Fruit fly (Drosophila melanogaster) whole organism, embryonic: ENCODE results near the gene CG5921.

Experiments
- Atf6 ChIP-seq: fragments of 200-800 bp; sonication (Bioruptor generic); IDR thresholded peaks from 2 replicates; pipeline ENCODE4 v1.3.6; 2022; ENCODE audit warnings: missing biosample characterization, missing genetic modification characterization
- CG10147 ChIP-seq: fragments of 200-800 bp; sonication (Bioruptor generic); optimal IDR thresholded peaks from 2 replicates; lab custom pipeline; 2019; ENCODE audit warnings: missing biosample characterization, mild to moderate bottlenecking, missing genetic modification characterization, moderate library complexity
- CG12299 ChIP-seq: fragments of 200-800 bp; sonication (Bioruptor generic); optimal IDR thresholded peaks from 2 replicates; lab custom pipeline; 2018; ENCODE audit warnings: missing biosample characterization, mild to moderate bottlenecking, missing genetic modification characterization
- CG12659 ChIP-seq: fragments of 200-800 bp; sonication (Bioruptor generic); optimal IDR thresholded peaks from 3 replicates; lab custom pipeline; 2017; ENCODE audit warnings: mild to moderate bottlenecking, missing biosample characterization, missing genetic modification reagents, missing genetic modification characterization
- CG13296 ChIP-seq: fragments of 200-800 bp; sonication (Bioruptor generic); optimal IDR thresholded peaks from 3 replicates; lab custom pipeline; 2018; ENCODE audit warnings: missing biosample characterization, mild to moderate bottlenecking, missing genetic modification characterization
- CG14014 ChIP-seq: fragments of 200-800 bp; sonication (Bioruptor generic); IDR thresholded peaks from 2 replicates; pipeline ENCODE4 v1.3.6; 2022; ENCODE audit warnings: missing biosample characterization, missing genetic modification characterization
- CG14050 ChIP-seq: fragments of 200-800 bp; sonication (Bioruptor generic); IDR thresholded peaks from 3 replicates; pipeline ENCODE4 v1.3.6; 2022; ENCODE audit warnings: missing biosample characterization, missing genetic modification characterization
- CG14441 ChIP-seq: fragments of 200-800 bp; sonication (Bioruptor generic); IDR thresholded peaks from 2 replicates; pipeline ENCODE4 v1.3.6; 2022; ENCODE audit warnings: missing biosample characterization, missing genetic modification characterization
- CG14965 ChIP-seq: fragments of 200-800 bp; sonication (Bioruptor generic); optimal IDR thresholded peaks from 2 replicates; lab custom pipeline; 2016; ENCODE audit warnings: missing biosample characterization, missing genetic modification characterization, borderline replicate concordance
- CG1602 ChIP-seq: fragments of 200-800 bp; sonication (Bioruptor generic); optimal IDR thresholded peaks from 3 replicates; lab custom pipeline; 2016; ENCODE audit warnings: missing biosample characterization, missing genetic modification characterization
- CG16779 ChIP-seq: fragments of 200-800 bp; sonication (Bioruptor generic); IDR thresholded peaks from 2 replicates; pipeline ENCODE4 v1.3.6; 2022; ENCODE audit warnings: missing biosample characterization, missing genetic modification characterization
- CG1792 ChIP-seq: fragments of 200-800 bp; sonication (Bioruptor generic); optimal IDR thresholded peaks from 2 replicates; lab custom pipeline; 2016; ENCODE audit warnings: missing biosample characterization, missing genetic modification characterization
- CG18764 ChIP-seq: fragments of 200-800 bp; sonication (Bioruptor generic); optimal IDR thresholded peaks from 3 replicates; lab custom pipeline; 2016; ENCODE audit warnings: missing biosample characterization, missing genetic modification characterization
- CG3065 ChIP-seq: fragments of 200-800 bp; sonication (Bioruptor generic); optimal IDR thresholded peaks from 2 replicates; lab custom pipeline; 2016; ENCODE audit warnings: missing biosample characterization, missing genetic modification characterization
- CG31365 ChIP-seq: fragments of 200-800 bp; sonication (Bioruptor generic); optimal IDR thresholded peaks from 2 replicates; lab custom pipeline; 2018; ENCODE audit warnings: missing biosample characterization, mild to moderate bottlenecking, missing genetic modification characterization
- CG4854 ChIP-seq: fragments of 200-800 bp; sonication (Bioruptor generic); optimal IDR thresholded peaks from 2 replicates; lab custom pipeline; 2016; ENCODE audit warnings: missing biosample characterization, missing genetic modification characterization, inconsistent platforms
- CG6272 ChIP-seq: fragments of 200-800 bp; sonication (Bioruptor generic); IDR thresholded peaks from 2 replicates; pipeline ENCODE4 v1.3.6; 2022; ENCODE audit warnings: missing biosample characterization, missing genetic modification characterization
- CG7271 ChIP-seq: fragments of 200-800 bp; sonication (Bioruptor generic); optimal IDR thresholded peaks from 2 replicates; lab custom pipeline; 2018; ENCODE audit warnings: missing biosample characterization, mild to moderate bottlenecking, missing genetic modification characterization, moderate library complexity
- CG8359 ChIP-seq: fragments of 200-800 bp; sonication (Bioruptor generic); optimal IDR thresholded peaks from 2 replicates; lab custom pipeline; 2017; ENCODE audit warnings: missing biosample characterization, mild to moderate bottlenecking, missing genetic modification characterization, borderline replicate concordance
- CG9215 ChIP-seq: fragments of 200-800 bp; sonication (Bioruptor generic); IDR thresholded peaks from 2 replicates; pipeline ENCODE4 v1.3.6; 2022; ENCODE audit warnings: missing biosample characterization, missing genetic modification characterization
- CG9932 ChIP-seq: fragments of 200-800 bp; sonication (Bioruptor generic); IDR thresholded peaks from 2 replicates; pipeline ENCODE4 v1.3.6; 2022; ENCODE audit warnings: missing biosample characterization, missing genetic modification characterization
- Doc3 ChIP-seq: fragments of 200-800 bp; sonication (Bioruptor generic); IDR thresholded peaks from 3 replicates; pipeline ENCODE4 v1.3.6; 2022; ENCODE audit warnings: missing biosample characterization, missing genetic modification characterization; ENCODE audit not compliant: partially characterized antibody
- E2f2 ChIP-seq: fragments of 200-800 bp; sonication (Bioruptor generic); IDR thresholded peaks from 2 replicates; pipeline ENCODE4 v1.3.6; 2022; ENCODE audit warnings: missing biosample characterization, missing genetic modification characterization
- Hr39 ChIP-seq: fragments of >200 bp; optimal IDR thresholded peaks from 2 replicates; lab custom pipeline; 2017
- Hr51 ChIP-seq, 2 experiments: fragments of 200-800 bp; sonication (Bioruptor generic); optimal IDR thresholded peaks; 2 replicates in 1 of 2; 3 replicates in 1 of 2; lab custom pipeline; 2016 to 2018; ENCODE audit warnings: missing biosample characterization in 2 of 2, missing genetic modification characterization in 2 of 2, mild to moderate bottlenecking in 1 of 2, moderate library complexity in 1 of 2
- MESR4 ChIP-seq: fragments of 200-800 bp; sonication (Bioruptor generic); optimal IDR thresholded peaks from 2 replicates; lab custom pipeline; 2018; ENCODE audit warnings: missing biosample characterization, mild to moderate bottlenecking, missing genetic modification characterization, moderate library complexity
- Mes4 ChIP-seq: fragments of 200-800 bp; sonication (Bioruptor generic); optimal IDR thresholded peaks from 2 replicates; lab custom pipeline; 2016; ENCODE audit warnings: missing biosample characterization, missing genetic modification characterization
- NFAT ChIP-seq: fragments of 200-800 bp; sonication (Bioruptor generic); IDR thresholded peaks from 2 replicates; pipeline ENCODE4 v1.3.6; 2022; ENCODE audit warnings: missing biosample characterization, missing genetic modification characterization
- PHDP ChIP-seq: fragments of 200-800 bp; sonication (Bioruptor generic); optimal IDR thresholded peaks from 3 replicates; lab custom pipeline; 2018; ENCODE audit warnings: missing biosample characterization, mild to moderate bottlenecking, missing genetic modification characterization, moderate library complexity
- Pdp1 ChIP-seq, 2 experiments: fragments of 200-800 bp; sonication (Bioruptor generic); optimal IDR thresholded peaks; 3 replicates each; lab custom pipeline; 2016; ENCODE audit warnings: missing biosample characterization in 2 of 2, missing genetic modification characterization in 2 of 2, mild to moderate bottlenecking in 1 of 2, moderate library complexity in 1 of 2
- Ravus ChIP-seq: fragments of 200-800 bp; sonication (Bioruptor generic); IDR thresholded peaks from 2 replicates; pipeline ENCODE4 v1.3.6; 2022; ENCODE audit warnings: missing biosample characterization, missing genetic modification characterization
- ara ChIP-seq: fragments of 200-800 bp; sonication (Bioruptor generic); IDR thresholded peaks from 2 replicates; pipeline ENCODE4 v1.3.6; 2022; ENCODE audit warnings: missing biosample characterization, missing genetic modification characterization
- disco-r ChIP-seq: fragments of 200-800 bp; sonication (Bioruptor generic); optimal IDR thresholded peaks from 2 replicates; lab custom pipeline; 2016; ENCODE audit warnings: missing biosample characterization, missing genetic modification characterization
- dm ChIP-seq: fragments of 200-800 bp; sonication (Bioruptor generic); optimal IDR thresholded peaks from 3 replicates; lab custom pipeline; 2016; ENCODE audit warnings: missing biosample characterization, missing genetic modification characterization
- eve ChIP-seq, 2 experiments: fragments of >200 bp; optimal IDR thresholded peaks; 2 replicates each; lab custom pipeline; 2017; ENCODE audit warnings: missing biosample characterization in 2 of 2, missing genetic modification characterization in 2 of 2
- fd96Cb ChIP-seq: fragments of 200-800 bp; sonication (Bioruptor generic); optimal IDR thresholded peaks from 2 replicates; lab custom pipeline; 2018; ENCODE audit warnings: missing biosample characterization, mild to moderate bottlenecking, missing genetic modification characterization, moderate library complexity
- ham ChIP-seq: fragments of 200-800 bp; sonication (Bioruptor generic); IDR thresholded peaks from 2 replicates; pipeline ENCODE4 v1.3.6; 2022; ENCODE audit warnings: missing biosample characterization, missing genetic modification characterization
- hb ChIP-seq: fragments of 200-800 bp; sonication (Bioruptor generic); IDR thresholded peaks from 3 replicates; pipeline ENCODE4 v1.3.6; 2022; ENCODE audit warnings: missing biosample characterization, missing genetic modification characterization; ENCODE audit not compliant: partially characterized antibody
- her ChIP-seq: fragments of 200-800 bp; sonication (Bioruptor generic); optimal IDR thresholded peaks from 2 replicates; lab custom pipeline; 2016; ENCODE audit warnings: missing biosample characterization, missing genetic modification characterization
- lbe ChIP-seq: fragments of 200-800 bp; sonication (Bioruptor generic); optimal IDR thresholded peaks from 2 replicates; lab custom pipeline; 2016; ENCODE audit warnings: missing biosample characterization, mild to moderate bottlenecking, missing genetic modification characterization
- lilli ChIP-seq: fragments of 200-800 bp; sonication (Bioruptor generic); optimal IDR thresholded peaks from 3 replicates; lab custom pipeline; 2016; ENCODE audit warnings: missing biosample characterization, missing genetic modification characterization
- oc ChIP-seq: fragments of 200-800 bp; sonication (Bioruptor generic); optimal IDR thresholded peaks from 2 replicates; lab custom pipeline; 2018; ENCODE audit warnings: missing biosample characterization, mild to moderate bottlenecking, missing genetic modification characterization, moderate library complexity
- p53 ChIP-seq: fragments of 200-800 bp; sonication (Bioruptor generic); optimal IDR thresholded peaks from 2 replicates; lab custom pipeline; 2016; ENCODE audit warnings: missing biosample characterization, missing genetic modification characterization
- pan ChIP-seq, 4 experiments: fragments of >200 bp in 3 of 4; fragments of 200-800 bp in 1 of 4; sonication (Bioruptor generic) in 1 of 4; optimal IDR thresholded peaks in 3 of 4; IDR thresholded peaks in 1 of 4; 2 replicates each; pipeline versions ENCODE4 v1.3.6 to Lab custom; 2017 to 2022; ENCODE audit warnings: missing biosample characterization in 2 of 4, missing genetic modification characterization in 2 of 4, mixed read lengths in 1 of 4
- sim ChIP-seq: fragments of 200-800 bp; sonication (Bioruptor generic); IDR thresholded peaks from 2 replicates; pipeline ENCODE4 v1.3.6; 2022; ENCODE audit warnings: missing biosample characterization, missing genetic modification characterization
- tap ChIP-seq: fragments of 200-800 bp; optimal IDR thresholded peaks from 3 replicates; lab custom pipeline; 2019; ENCODE audit warnings: missing biosample characterization, mild to moderate bottlenecking, missing genetic modification characterization, moderate library complexity
- tna ChIP-seq: fragments of 200-800 bp; sonication (Bioruptor generic); IDR thresholded peaks from 2 replicates; pipeline ENCODE4 v1.3.6; 2022; ENCODE audit warnings: missing biosample characterization, missing genetic modification characterization; ENCODE audit not compliant: partially characterized antibody
- trem ChIP-seq: fragments of 200-800 bp; optimal IDR thresholded peaks from 3 replicates; lab custom pipeline; 2019; ENCODE audit warnings: missing biosample characterization, mild to moderate bottlenecking, missing genetic modification characterization, moderate library complexity
- vvl ChIP-seq: fragments of 200-800 bp; sonication (Bioruptor generic); IDR thresholded peaks from 2 replicates; pipeline ENCODE4 v1.3.6; 2022; ENCODE audit warnings: missing biosample characterization, missing genetic modification characterization
- wor ChIP-seq: fragments of 200-800 bp; sonication (Bioruptor generic); IDR thresholded peaks from 2 replicates; pipeline ENCODE4 v1.3.6; 2022; ENCODE audit warnings: missing biosample characterization, missing genetic modification characterization
- zfh2 ChIP-seq: fragments of 200-800 bp; sonication (Bioruptor generic); optimal IDR thresholded peaks from 2 replicates; lab custom pipeline; 2016; ENCODE audit warnings: missing biosample characterization, missing genetic modification characterization

The CG5921 gene

DNA sequence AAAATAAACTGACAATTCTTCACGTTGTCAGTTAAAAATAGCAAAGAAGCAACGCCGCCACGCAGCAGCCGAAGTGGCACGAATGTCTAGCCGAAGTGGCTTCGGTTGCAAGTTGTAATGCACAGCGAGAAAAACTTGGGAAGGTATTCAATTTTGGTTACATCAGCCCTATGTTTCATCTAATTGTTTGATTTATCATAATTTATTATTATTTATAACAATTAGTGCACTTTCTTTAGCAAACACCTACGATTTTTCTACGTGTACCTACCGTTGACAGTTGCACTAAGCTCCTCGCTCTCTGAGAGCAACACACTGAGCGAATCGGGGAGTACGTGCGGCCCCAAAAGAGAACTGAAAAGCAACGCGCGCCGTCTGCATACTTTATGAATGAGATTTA lies 24.2 kb downstream of the CG5921 start, which contains the start of gene Tsp5D (continued):
- TF ChIP-seq Mes4 (GFP tag; lab: Kevin White, UChicago) (no peak), CG14050 (peak; percentile 92), MESR4 (GFP tag; lab: Kevin White, UChicago) (peak; percentile 23), CG3065 (peak; percentile 59), CG14014 (GFP tag; lab: Robert Waterston, UW) (peak; percentile 91), Ravus (GFP tag; lab: Robert Waterston, UW) (peak; percentile 83), wor (peak; percentile 95), Pdp1 (GFP tag; optimal IDR thresholded peaks at IDR 0.05; lab: Kevin White, UChicago) (peak; percentile 29 to 43), dm (GFP tag; lab: Kevin White, UChicago) (no peak), CG16779 (GFP tag; lab: Robert Waterston, UW) (peak; percentile 47; the same call in 1 of the 2 replicates), vvl (GFP tag; lab: Robert Waterston, UW) (peak; percentile 98), CG7271 (peak; percentile 1), CG4854 (GFP tag; lab: Kevin White, UChicago) (peak; percentile 82), her (GFP tag; lab: Kevin White, UChicago) (no peak), eve (GFP tag; optimal IDR thresholded peaks at IDR 0.05; lab: Kevin White, UChicago) (no peak), ham (no peak), Atf6 (GFP tag; lab: Robert Waterston, UW) (peak; percentile 88), NFAT (GFP tag; lab: Robert Waterston, UW) (peak; percentile 69), CG18764 (GFP tag; lab: Kevin White, UChicago) (peak; percentile 84), fd96Cb (peak; percentile 96), CG31365 (tag; lab: Kevin White, UChicago) (peak; percentile 74), CG14965 (no peak), CG1792 (peak; percentile 33), ara (peak; percentile 96), lbe (no peak), CG1602 (peak; percentile 88), sim (GFP tag; lab: Robert Waterston, UW) (peak; percentile 91), tna (no peak), E2f2 (peak; percentile 78), hb (GFP tag; lab: Robert Waterston, UW) (no peak), p53 (no peak), CG9932 (GFP tag; lab: Robert Waterston, UW) (peak; percentile 51), PHDP (tag; lab: Kevin White, UChicago) (peak; percentile 91), tap (tag; lab: Kevin White, UChicago) (peak; percentile 95), CG14441 (peak; percentile 96), Doc3 (GFP tag; lab: Robert Waterston, UW) (no peak), CG6272 (GFP tag; lab: Robert Waterston, UW) (peak; percentile 87), zfh2 (GFP tag; lab: Kevin White, UChicago) (no peak), lilli (GFP tag; lab: Kevin White, UChicago) (peak; percentile 30), CG13296 (GFP tag; lab: Kevin White, UChicago) (peak; percentile 88), CG12659 (peak; percentile 89), oc (tag; lab: Kevin White, UChicago) (peak; percentile 95), CG8359 (peak; percentile 78), disco-r (GFP tag; lab: Kevin White, UChicago) (no peak), Hr39 (lab: Kevin White, UChicago) (no peak), CG12299 (tag; lab: Kevin White, UChicago) (peak; percentile 73), trem (tag; lab: Kevin White, UChicago) (peak; percentile 89), Hr51 (GFP tag; optimal IDR thresholded peaks at IDR 0.05; lab: Kevin White, UChicago) (peak; percentile 35 to 93), CG9215 (GFP tag; lab: Robert Waterston, UW) (peak; percentile 76), CG10147 (GFP tag; lab: Kevin White, UChicago) (peak; percentile 83), pan (optimal IDR thresholded peaks at IDR 0.05; lab: Kevin White, UChicago) (no peak), pan (GFP tag; optimal IDR thresholded peaks at IDR 0.05 in 1 of 2, IDR thresholded peaks at IDR 0.05 in 1 of 2) (peak in 1 of 2 experiments; percentile 96)
